Fruit fly (Drosophila melanogaster): ENCODE data around the gene Or22b.

DNA sequence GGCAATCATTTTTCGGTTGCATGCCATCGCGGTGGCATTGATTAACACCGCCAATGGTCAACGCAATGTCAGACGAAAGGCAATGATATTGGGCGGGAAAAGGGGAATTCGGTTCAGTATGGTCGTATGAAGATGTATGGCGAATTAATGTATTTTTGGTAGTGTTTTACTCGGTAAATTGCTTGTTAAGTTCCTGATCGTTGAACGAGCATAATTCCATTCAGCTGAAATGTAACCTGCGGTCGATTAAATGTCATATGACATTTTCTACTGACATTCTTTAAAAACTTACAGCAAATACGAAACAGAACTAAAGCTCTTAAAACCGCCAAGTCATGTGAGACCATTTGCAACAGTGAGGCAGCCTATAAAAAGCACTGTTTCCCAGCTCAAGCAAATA lies 2.3 kb upstream of the Or22b start, which contains the start of gene Or22a:
- TF ChIP-seq CTCF (optimal IDR thresholded peaks at IDR 0.05) (no peak), CG8478 (optimal IDR thresholded peaks at IDR 0.05) (no peak)

Measured in S2 (cell line).